Fruit fly (Drosophila melanogaster) whole organism, embryonic: Measurements from ENCODE around the gene brm.

ENCODE experiments used
- CG12391 ChIP-seq: fragments of 200-800 bp; sonication (Bioruptor generic); optimal IDR thresholded peaks from 3 replicates; lab custom pipeline; 2018; ENCODE audit warnings: missing biosample characterization, mild to moderate bottlenecking, missing genetic modification characterization, moderate library complexity
- CG13287 ChIP-seq: fragments of 200-800 bp; sonication (Bioruptor generic); IDR thresholded peaks from 2 replicates; pipeline ENCODE4 v1.3.6; 2022; ENCODE audit warnings: missing biosample characterization, missing genetic modification characterization; ENCODE audit not compliant: partially characterized antibody
- CG14014 ChIP-seq: fragments of 200-800 bp; sonication (Bioruptor generic); IDR thresholded peaks from 2 replicates; pipeline ENCODE4 v1.3.6; 2022; ENCODE audit warnings: missing biosample characterization, missing genetic modification characterization
- CG15696 ChIP-seq: fragments of 200-800 bp; sonication (Bioruptor generic); optimal IDR thresholded peaks from 2 replicates; lab custom pipeline; 2019; ENCODE audit warnings: missing biosample characterization, mild to moderate bottlenecking, missing genetic modification characterization, moderate library complexity
- CG16779 ChIP-seq: fragments of 200-800 bp; sonication (Bioruptor generic); IDR thresholded peaks from 2 replicates; pipeline ENCODE4 v1.3.6; 2022; ENCODE audit warnings: missing biosample characterization, missing genetic modification characterization
- CG17612 ChIP-seq: fragments of 200-800 bp; sonication (Bioruptor generic); IDR thresholded peaks from 2 replicates; pipeline ENCODE4 v1.3.6; 2022; ENCODE audit warnings: missing biosample characterization, missing genetic modification characterization
- CG17912 ChIP-seq: fragments of 200-800 bp; sonication (Bioruptor generic); optimal IDR thresholded peaks from 2 replicates; lab custom pipeline; 2018; ENCODE audit warnings: missing biosample characterization, mild to moderate bottlenecking, missing genetic modification characterization
- CG1792 ChIP-seq: fragments of 200-800 bp; sonication (Bioruptor generic); optimal IDR thresholded peaks from 2 replicates; lab custom pipeline; 2016; ENCODE audit warnings: missing biosample characterization, missing genetic modification characterization
- CG32532 ChIP-seq: fragments of 200-800 bp; sonication (Bioruptor generic); IDR thresholded peaks from 2 replicates; pipeline ENCODE4 v1.3.6; 2022; ENCODE audit warnings: missing biosample characterization, missing genetic modification characterization
- CG32772 ChIP-seq: fragments of 200-800 bp; sonication (Bioruptor generic); IDR thresholded peaks from 2 replicates; pipeline ENCODE4 v1.3.6; 2022; ENCODE audit warnings: missing biosample characterization, missing genetic modification characterization
- CG34376 ChIP-seq: fragments of 200-800 bp; sonication (Bioruptor generic); optimal IDR thresholded peaks from 2 replicates; lab custom pipeline; 2018; ENCODE audit warnings: missing biosample characterization, mild to moderate bottlenecking, missing genetic modification characterization
- CG6683 ChIP-seq: fragments of 200-800 bp; sonication (Bioruptor generic); optimal IDR thresholded peaks from 2 replicates; lab custom pipeline; 2017; ENCODE audit warnings: missing biosample characterization, mild to moderate bottlenecking, missing genetic modification characterization, missing genetic modification reagents
- CG7839 ChIP-seq: fragments of 200-800 bp; sonication (Bioruptor generic); optimal IDR thresholded peaks from 3 replicates; lab custom pipeline; 2018; ENCODE audit warnings: missing biosample characterization, mild to moderate bottlenecking, missing genetic modification characterization, moderate library complexity
- CHES-1-like ChIP-seq: fragments of 200-800 bp; sonication (Bioruptor generic); optimal IDR thresholded peaks from 2 replicates; lab custom pipeline; 2016; ENCODE audit warnings: missing biosample characterization, missing genetic modification characterization
- Dip2 ChIP-seq: fragments of 200-800 bp; sonication (Bioruptor generic); IDR thresholded peaks from 2 replicates; pipeline ENCODE4 v1.3.6; 2022; ENCODE audit warnings: missing biosample characterization, missing genetic modification characterization
- Dp ChIP-seq: fragments of 200-800 bp; sonication (Bioruptor generic); optimal IDR thresholded peaks from 2 replicates; lab custom pipeline; 2018; ENCODE audit warnings: missing biosample characterization, mild to moderate bottlenecking, missing genetic modification characterization, moderate library complexity
- Dref ChIP-seq: fragments of 200-800 bp; sonication (Bioruptor generic); IDR thresholded peaks from 2 replicates; pipeline ENCODE4 v1.3.6; 2022; ENCODE audit warnings: missing biosample characterization, missing genetic modification characterization
- Ets65A ChIP-seq: fragments of 200-800 bp; sonication (Bioruptor generic); peaks from one replicate; lab custom pipeline; 2016; ENCODE audit warnings: missing biosample characterization, missing genetic modification characterization
- Fer1 ChIP-seq: fragments of 200-800 bp; sonication (Bioruptor generic); optimal IDR thresholded peaks from 2 replicates; lab custom pipeline; 2017; ENCODE audit warnings: missing biosample characterization, mild to moderate bottlenecking, missing genetic modification characterization
- Med ChIP-seq: fragments of 200-800 bp; sonication (Bioruptor generic); peaks from one replicate; lab custom pipeline; 2016; ENCODE audit warnings: missing biosample characterization, missing genetic modification characterization, mild to moderate bottlenecking, inconsistent platforms, moderate library complexity
- Scr ChIP-seq: fragments of 200-800 bp; sonication (Bioruptor generic); IDR thresholded peaks from 2 replicates; pipeline ENCODE4 v1.3.6; 2022; ENCODE audit warnings: missing biosample characterization, missing genetic modification characterization; ENCODE audit not compliant: partially characterized antibody
- Ssrp ChIP-seq: fragments of 200-800 bp; sonication (Bioruptor generic); optimal IDR thresholded peaks from 2 replicates; lab custom pipeline; 2018; ENCODE audit warnings: missing biosample characterization, mild to moderate bottlenecking, missing genetic modification characterization, moderate library complexity
- YL-1 ChIP-seq: fragments of 200-800 bp; sonication (Bioruptor generic); optimal IDR thresholded peaks from 3 replicates; lab custom pipeline; 2017; ENCODE audit warnings: missing biosample characterization, mild to moderate bottlenecking, missing genetic modification characterization
- br ChIP-seq: fragments of >200 bp; optimal IDR thresholded peaks from 2 replicates; lab custom pipeline; 2017
- cg ChIP-seq: fragments of 200-800 bp; sonication (Bioruptor generic); optimal IDR thresholded peaks from 3 replicates; lab custom pipeline; 2019; ENCODE audit warnings: missing biosample characterization, mild to moderate bottlenecking, missing genetic modification characterization, moderate library complexity
- chn ChIP-seq: fragments of 200-800 bp; sonication (Bioruptor generic); optimal IDR thresholded peaks from 2 replicates; lab custom pipeline; 2016; ENCODE audit warnings: missing biosample characterization, missing genetic modification characterization
- exex ChIP-seq: fragments of 200-800 bp; sonication (Bioruptor generic); optimal IDR thresholded peaks from 4 replicates; lab custom pipeline; 2018; ENCODE audit warnings: missing biosample characterization, mild to moderate bottlenecking, missing genetic modification characterization, moderate library complexity
- fu2 ChIP-seq: fragments of 200-800 bp; sonication (Bioruptor generic); optimal IDR thresholded peaks from 2 replicates; lab custom pipeline; 2016; ENCODE audit warnings: missing biosample characterization, missing genetic modification characterization
- gfzf ChIP-seq: fragments of 200-800 bp; sonication (Bioruptor generic); optimal IDR thresholded peaks from 2 replicates; lab custom pipeline; 2016; ENCODE audit warnings: missing biosample characterization, mild to moderate bottlenecking, missing genetic modification characterization, moderate library complexity
- gsb ChIP-seq: fragments of 200-800 bp; sonication (Bioruptor generic); IDR thresholded peaks from 2 replicates; pipeline ENCODE4 v1.3.6; 2022; ENCODE audit warnings: missing biosample characterization, missing genetic modification characterization
- hkb ChIP-seq, 2 experiments: fragments of 200-800 bp in 1 of 2; fragments of >200 bp in 1 of 2; sonication (Bioruptor generic) in 1 of 2; IDR thresholded peaks in 1 of 2; optimal IDR thresholded peaks in 1 of 2; 2 replicates each; pipeline versions ENCODE4 v1.3.6 to Lab custom; 2017 to 2022; ENCODE audit warnings: missing biosample characterization in 1 of 2, missing genetic modification characterization in 1 of 2
- ind ChIP-seq: fragments of 200-800 bp; sonication (Bioruptor generic); optimal IDR thresholded peaks from 3 replicates; lab custom pipeline; 2016; ENCODE audit warnings: missing biosample characterization, missing genetic modification characterization
- kni ChIP-seq: fragments of 200-800 bp; sonication (Bioruptor generic); optimal IDR thresholded peaks from 3 replicates; lab custom pipeline; 2017; ENCODE audit warnings: mild to moderate bottlenecking, missing biosample characterization, missing genetic modification reagents, missing genetic modification characterization
- lilli ChIP-seq: fragments of 200-800 bp; sonication (Bioruptor generic); optimal IDR thresholded peaks from 3 replicates; lab custom pipeline; 2016; ENCODE audit warnings: missing biosample characterization, missing genetic modification characterization
- lola ChIP-seq, 3 experiments: fragments of >200 bp in 2 of 3; fragments of 200-800 bp in 1 of 3; sonication (Bioruptor generic) in 1 of 3; optimal IDR thresholded peaks; 2 replicates each; lab custom pipeline; 2017 to 2019; ENCODE audit warnings: missing biosample characterization in 3 of 3, missing genetic modification characterization in 3 of 3, mild to moderate bottlenecking in 1 of 3, moderate library complexity in 1 of 3
- mirr ChIP-seq: fragments of 200-800 bp; sonication (Bioruptor generic); optimal IDR thresholded peaks from 3 replicates; lab custom pipeline; 2018; ENCODE audit warnings: missing biosample characterization, mild to moderate bottlenecking, missing genetic modification characterization
- nerfin-2 ChIP-seq: fragments of 200-800 bp; sonication (Bioruptor generic); IDR thresholded peaks from 2 replicates; pipeline ENCODE4 v1.3.6; 2022; ENCODE audit warnings: missing biosample characterization, missing genetic modification characterization; ENCODE audit not compliant: partially characterized antibody
- phol ChIP-seq: fragments of 200-800 bp; sonication (Bioruptor generic); optimal IDR thresholded peaks from 3 replicates; lab custom pipeline; 2018; ENCODE audit warnings: missing biosample characterization, mild to moderate bottlenecking, missing genetic modification characterization, moderate library complexity
- pros ChIP-seq: fragments of 200-800 bp; sonication (Bioruptor generic); optimal IDR thresholded peaks from 3 replicates; lab custom pipeline; 2019; ENCODE audit warnings: missing biosample characterization, mild to moderate bottlenecking, missing genetic modification characterization, moderate library complexity
- ro ChIP-seq: fragments of 200-800 bp; sonication (Bioruptor generic); IDR thresholded peaks from 2 replicates; pipeline ENCODE4 v1.3.6; 2022; ENCODE audit warnings: missing biosample characterization, missing genetic modification characterization
- shn ChIP-seq: fragments of 200-800 bp; sonication (Bioruptor generic); optimal IDR thresholded peaks from 3 replicates; lab custom pipeline; 2016; ENCODE audit warnings: missing biosample characterization, missing genetic modification characterization
- sim ChIP-seq: fragments of 200-800 bp; sonication (Bioruptor generic); IDR thresholded peaks from 2 replicates; pipeline ENCODE4 v1.3.6; 2022; ENCODE audit warnings: missing biosample characterization, missing genetic modification characterization
- sug ChIP-seq: fragments of 200-800 bp; optimal IDR thresholded peaks from 2 replicates; lab custom pipeline; 2019; ENCODE audit warnings: missing biosample characterization, mild to moderate bottlenecking, missing genetic modification characterization, moderate library complexity
- trem ChIP-seq: fragments of 200-800 bp; optimal IDR thresholded peaks from 3 replicates; lab custom pipeline; 2019; ENCODE audit warnings: missing biosample characterization, mild to moderate bottlenecking, missing genetic modification characterization, moderate library complexity
- vvl ChIP-seq: fragments of 200-800 bp; sonication (Bioruptor generic); IDR thresholded peaks from 2 replicates; pipeline ENCODE4 v1.3.6; 2022; ENCODE audit warnings: missing biosample characterization, missing genetic modification characterization
- z ChIP-seq: fragments of 200-800 bp; sonication (Bioruptor generic); IDR thresholded peaks from 3 replicates; pipeline ENCODE4 v1.3.6; 2022; ENCODE audit warnings: missing biosample characterization, missing genetic modification characterization

Gene brm

DNA sequence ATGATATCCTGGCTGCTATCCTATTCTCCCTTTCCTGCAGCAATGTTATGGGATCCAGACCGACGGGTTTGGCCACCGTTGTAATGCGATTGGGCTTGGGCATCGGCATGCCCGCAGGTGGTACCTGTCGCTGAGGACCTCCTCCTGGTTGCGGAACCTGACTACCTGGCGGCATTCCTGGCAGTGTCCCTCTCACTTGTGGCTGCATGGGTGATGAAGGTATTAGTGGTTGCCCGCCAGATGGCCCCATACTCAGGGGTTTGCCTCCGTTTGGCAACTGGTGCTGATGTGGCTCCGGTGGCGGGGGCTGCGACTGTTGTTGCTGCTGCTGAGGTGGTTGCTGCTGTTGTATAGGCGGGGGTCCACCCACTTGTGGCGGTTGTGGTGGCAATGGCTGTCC, 8.5 kb downstream of the brm start:
- TF ChIP-seq Ets65A (GFP tag; lab: Kevin White, UChicago) (peak; percentile 90), CG16779 (GFP tag; lab: Robert Waterston, UW) (0 out of 2 replicates have a peak, but pooled peaks have one; percentile 28), Med (peak; percentile 12), CG7839 (tag; lab: Kevin White, UChicago) (no peak), YL-1 (GFP tag; lab: Kevin White, UChicago) (no peak)

DNA sequence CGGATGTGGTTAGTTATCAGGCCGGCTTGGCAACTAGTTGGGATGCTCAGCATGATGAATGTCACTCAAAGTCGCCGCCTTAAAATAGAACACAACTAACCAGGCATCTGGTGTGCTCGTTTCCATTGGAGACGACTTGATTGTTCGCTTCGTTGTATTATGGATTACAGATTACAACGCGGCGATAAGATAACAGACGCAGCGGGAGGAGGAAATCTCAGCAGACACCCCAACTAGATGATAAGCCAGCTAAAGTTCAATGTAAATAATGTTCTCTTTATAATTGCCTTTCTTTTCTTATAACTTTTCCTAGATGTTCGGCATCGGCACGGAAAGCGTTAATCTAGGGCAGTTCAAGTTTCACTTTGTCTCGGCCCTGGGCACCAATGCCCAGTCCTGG, 14.0 kb downstream of the brm start:
- peak; percentile 1 for TF ChIP-seq mirr (GFP tag; lab: Kevin White, UChicago)
- TF ChIP-seq Ssrp (tag; lab: Kevin White, UChicago): no peak
- no peak for TF ChIP-seq kni (GFP tag; lab: Kevin White, UChicago)
- peak; percentile 23 for TF ChIP-seq pros
- TF ChIP-seq vvl (GFP tag; lab: Robert Waterston, UW): no peak
- peak; percentile 51 for TF ChIP-seq CG34376 (GFP tag; lab: Kevin White, UChicago)
- no peak for TF ChIP-seq hkb (optimal IDR thresholded peaks at IDR 0.05; lab: Kevin White, UChicago)
- TF ChIP-seq hkb (GFP tag; IDR thresholded peaks at IDR 0.05; lab: Robert Waterston, UW): no peak
- no peak for TF ChIP-seq shn (GFP tag; lab: Kevin White, UChicago)
- peak; percentile 59 for TF ChIP-seq sug (tag; lab: Kevin White, UChicago)
- no peak for TF ChIP-seq Dref
- TF ChIP-seq br (lab: Kevin White, UChicago): no peak

DNA sequence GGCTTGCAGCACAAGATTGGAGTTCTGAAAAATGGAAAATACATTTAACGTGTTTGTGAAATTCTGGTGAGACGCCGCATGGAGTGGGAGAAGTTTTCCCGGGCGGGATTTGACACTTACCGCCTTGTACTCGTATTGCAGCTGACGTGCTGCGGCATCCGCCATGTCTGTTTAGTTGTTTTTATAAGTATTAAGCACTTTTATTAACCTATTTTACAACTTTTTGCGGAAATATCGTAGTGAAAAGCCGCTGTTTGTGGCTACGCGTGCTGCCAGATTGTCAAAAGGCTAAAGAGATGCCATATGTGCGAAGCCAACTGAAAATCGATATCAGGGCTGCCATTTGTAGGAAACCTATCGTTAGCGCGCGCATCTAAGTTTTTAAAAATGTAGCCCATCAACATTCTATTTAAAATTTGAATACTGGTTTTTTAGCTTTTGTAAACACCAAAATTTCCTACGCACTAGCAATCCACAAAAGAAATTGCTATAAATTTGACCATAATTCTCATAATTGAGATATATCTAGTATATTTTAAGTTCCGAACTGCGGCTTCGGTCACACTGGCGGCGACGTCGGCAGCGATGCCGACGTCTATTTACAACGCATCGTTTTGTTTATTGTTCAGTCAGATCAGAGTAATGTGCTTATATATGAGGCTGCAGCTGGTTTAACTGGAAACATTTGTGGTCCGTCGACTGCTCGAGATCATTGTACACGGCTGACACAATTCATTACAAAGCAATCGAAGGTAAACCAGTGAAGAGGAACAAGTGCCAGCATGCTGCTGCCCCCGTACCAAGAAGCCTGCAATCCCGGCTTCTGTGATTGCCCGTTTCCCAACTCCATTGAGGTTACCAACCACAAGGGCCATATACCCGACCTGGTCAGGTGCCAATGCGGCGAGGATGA, 14.8 kb downstream of the brm start, which contains the start of the genes Brr2 and CG10516:
Gene Brr2, minus strand, starts transcription at position 285 of the 913 bp plus-strand sequence.
Gene CG10516, plus strand, starts transcription at position 617 of the 913 bp plus-strand sequence.
- TF ChIP-seq CG15696 (tag; lab: Kevin White, UChicago) (peak; percentile 29), sim (GFP tag; lab: Robert Waterston, UW) (no peak), Fer1 (GFP tag; lab: Kevin White, UChicago) (no peak), phol (tag; lab: Kevin White, UChicago) (peak; percentile 78), ro (GFP tag; lab: Robert Waterston, UW) (no peak), Dip2 (GFP tag; lab: Robert Waterston, UW) (no peak), gfzf (GFP tag; lab: Kevin White, UChicago) (peak; percentile 73), z (GFP tag; lab: Robert Waterston, UW) (no peak), Dp (peak; percentile 86), trem (peak; percentile 84), cg (GFP tag; lab: Kevin White, UChicago) (no peak), exex (tag; lab: Kevin White, UChicago) (no peak), fu2 (no peak), CG1792 (GFP tag; lab: Kevin White, UChicago) (no peak), Scr (GFP tag; lab: Robert Waterston, UW) (peak; percentile 34), CG14014 (GFP tag; lab: Robert Waterston, UW) (no peak), CG17612 (GFP tag; lab: Robert Waterston, UW) (no peak), ind (GFP tag; lab: Kevin White, UChicago) (no peak), CHES-1-like (peak; percentile 23), Dref (peak; percentile 79), lola (GFP tag; optimal IDR thresholded peaks at IDR 0.05; lab: Kevin White, UChicago) (peak in 1 of 3 experiments; percentile 31), CG17912 (GFP tag; lab: Kevin White, UChicago) (no peak), chn (GFP tag; lab: Kevin White, UChicago) (peak; percentile 27), CG13287 (GFP tag; lab: Robert Waterston, UW) (peak; percentile 62), CG32532 (no peak), lilli (GFP tag; lab: Kevin White, UChicago) (peak; percentile 60), gsb (no peak), CG32772 (no peak), nerfin-2 (GFP tag; lab: Robert Waterston, UW) (0 out of 2 replicates have a peak, but pooled peaks have one; percentile 23), CG6683 (GFP tag; lab: Kevin White, UChicago) (no peak), CG12391 (peak; percentile 58)
